Fruit fly (Drosophila melanogaster) whole organism, embryonic: ENCODE data around the gene CG42763.

ENCODE experiments used
- Antp ChIP-seq: fragments of 200-800 bp; sonication (Bioruptor generic); optimal IDR thresholded peaks from 3 replicates; lab custom pipeline; 2016; ENCODE audit warnings: missing biosample characterization, missing genetic modification characterization
- Atf6 ChIP-seq: fragments of 200-800 bp; sonication (Bioruptor generic); IDR thresholded peaks from 2 replicates; pipeline ENCODE4 v1.3.6; 2022; ENCODE audit warnings: missing biosample characterization, missing genetic modification characterization
- BtbVII ChIP-seq: fragments of 200-800 bp; sonication (Bioruptor generic); optimal IDR thresholded peaks from 3 replicates; lab custom pipeline; 2017; ENCODE audit warnings: missing biosample characterization, mild to moderate bottlenecking, missing genetic modification characterization
- CG10209 ChIP-seq: fragments of 200-800 bp; sonication (Bioruptor generic); optimal IDR thresholded peaks from 3 replicates; lab custom pipeline; 2017; ENCODE audit warnings: missing biosample characterization, mild to moderate bottlenecking, missing genetic modification characterization, missing genetic modification reagents
- CG10543 ChIP-seq: fragments of 200-800 bp; sonication (Bioruptor generic); optimal IDR thresholded peaks from 3 replicates; lab custom pipeline; 2017; ENCODE audit warnings: missing biosample characterization, mild to moderate bottlenecking, missing genetic modification characterization, moderate library complexity
- CG10959 ChIP-seq: fragments of 200-800 bp; sonication (Bioruptor generic); IDR thresholded peaks from 2 replicates; pipeline ENCODE4 v1.3.6; 2022; ENCODE audit warnings: missing biosample characterization, missing genetic modification characterization
- CG11456 ChIP-seq: fragments of 200-800 bp; sonication (Bioruptor generic); IDR thresholded peaks from 3 replicates; pipeline ENCODE4 v1.3.6; 2022; ENCODE audit warnings: missing biosample characterization, missing genetic modification characterization
- CG13424 ChIP-seq: fragments of 200-800 bp; sonication (Bioruptor generic); optimal IDR thresholded peaks from 2 replicates; lab custom pipeline; 2019; ENCODE audit warnings: missing biosample characterization, mild to moderate bottlenecking, missing genetic modification characterization, moderate library complexity
- CG14050 ChIP-seq: fragments of 200-800 bp; sonication (Bioruptor generic); IDR thresholded peaks from 3 replicates; pipeline ENCODE4 v1.3.6; 2022; ENCODE audit warnings: missing biosample characterization, missing genetic modification characterization
- CG15696 ChIP-seq: fragments of 200-800 bp; sonication (Bioruptor generic); optimal IDR thresholded peaks from 2 replicates; lab custom pipeline; 2019; ENCODE audit warnings: missing biosample characterization, mild to moderate bottlenecking, missing genetic modification characterization, moderate library complexity
- CG1792 ChIP-seq: fragments of 200-800 bp; sonication (Bioruptor generic); optimal IDR thresholded peaks from 2 replicates; lab custom pipeline; 2016; ENCODE audit warnings: missing biosample characterization, missing genetic modification characterization
- CG2199 ChIP-seq: fragments of 200-800 bp; sonication (Bioruptor generic); IDR thresholded peaks from 3 replicates; pipeline ENCODE4 v1.3.6; 2022; ENCODE audit warnings: missing biosample characterization, missing genetic modification characterization
- CG32772 ChIP-seq: fragments of 200-800 bp; sonication (Bioruptor generic); IDR thresholded peaks from 2 replicates; pipeline ENCODE4 v1.3.6; 2022; ENCODE audit warnings: missing biosample characterization, missing genetic modification characterization
- CG34224 ChIP-seq: fragments of 200-800 bp; sonication (Bioruptor generic); IDR thresholded peaks from 3 replicates; pipeline ENCODE4 v1.3.6; 2022; ENCODE audit warnings: missing biosample characterization, missing genetic modification characterization; ENCODE audit not compliant: partially characterized antibody
- CG34422 ChIP-seq: fragments of 200-800 bp; sonication (Bioruptor generic); IDR thresholded peaks from 3 replicates; pipeline ENCODE4 v1.3.6; 2022; ENCODE audit warnings: missing biosample characterization, missing genetic modification characterization
- CG4854 ChIP-seq: fragments of 200-800 bp; sonication (Bioruptor generic); optimal IDR thresholded peaks from 2 replicates; lab custom pipeline; 2016; ENCODE audit warnings: missing biosample characterization, missing genetic modification characterization, inconsistent platforms
- CG5953 ChIP-seq: fragments of 200-800 bp; sonication (Bioruptor generic); IDR thresholded peaks from 2 replicates; pipeline ENCODE4 v1.3.6; 2022; ENCODE audit warnings: missing biosample characterization, missing genetic modification characterization
- CG6813 ChIP-seq: fragments of 200-800 bp; sonication (Bioruptor generic); optimal IDR thresholded peaks from 2 replicates; lab custom pipeline; 2017; ENCODE audit warnings: missing biosample characterization, missing genetic modification characterization, mild to moderate bottlenecking, moderate library complexity, missing genetic modification reagents
- CG7556 ChIP-seq: fragments of 200-800 bp; sonication (Bioruptor generic); optimal IDR thresholded peaks from 2 replicates; lab custom pipeline; 2017; ENCODE audit warnings: missing biosample characterization, mild to moderate bottlenecking, missing genetic modification characterization
- CG7786 ChIP-seq: fragments of 200-800 bp; sonication (Bioruptor generic); optimal IDR thresholded peaks from 2 replicates; lab custom pipeline; 2016; ENCODE audit warnings: missing biosample characterization, missing genetic modification characterization
- D19B ChIP-seq: fragments of 200-800 bp; sonication (Bioruptor generic); optimal IDR thresholded peaks from 2 replicates; lab custom pipeline; 2017; ENCODE audit warnings: missing biosample characterization, mild to moderate bottlenecking, missing genetic modification characterization
- Ets65A ChIP-seq: fragments of 200-800 bp; sonication (Bioruptor generic); peaks from one replicate; lab custom pipeline; 2016; ENCODE audit warnings: missing biosample characterization, missing genetic modification characterization
- H2.0 ChIP-seq: fragments of 200-800 bp; sonication (Bioruptor generic); IDR thresholded peaks from 2 replicates; pipeline ENCODE4 v1.3.6; 2022; ENCODE audit warnings: missing biosample characterization, missing genetic modification characterization
- Hey ChIP-seq: fragments of 200-800 bp; sonication (Bioruptor generic); optimal IDR thresholded peaks from 3 replicates; lab custom pipeline; 2018; ENCODE audit warnings: missing biosample characterization, mild to moderate bottlenecking, missing genetic modification characterization
- Hmr ChIP-seq: fragments of 200-800 bp; sonication (Bioruptor generic); optimal IDR thresholded peaks from 3 replicates; lab custom pipeline; 2017; ENCODE audit warnings: mild to moderate bottlenecking, missing biosample characterization, missing genetic modification reagents, missing genetic modification characterization
- Hr3 ChIP-seq: fragments of 200-800 bp; sonication (Bioruptor generic); optimal IDR thresholded peaks from 3 replicates; lab custom pipeline; 2016; ENCODE audit warnings: missing biosample characterization, missing genetic modification characterization
- Hr51 ChIP-seq, 2 experiments: fragments of 200-800 bp; sonication (Bioruptor generic); optimal IDR thresholded peaks; 2 replicates in 1 of 2; 3 replicates in 1 of 2; lab custom pipeline; 2016 to 2018; ENCODE audit warnings: missing biosample characterization in 2 of 2, missing genetic modification characterization in 2 of 2, mild to moderate bottlenecking in 1 of 2, moderate library complexity in 1 of 2
- MTF-1 ChIP-seq: fragments of 200-800 bp; sonication (Bioruptor generic); optimal IDR thresholded peaks from 2 replicates; lab custom pipeline; 2018; ENCODE audit warnings: missing biosample characterization, mild to moderate bottlenecking, missing genetic modification characterization, borderline replicate concordance
- Mad ChIP-seq: fragments of 200-800 bp; sonication (Bioruptor generic); optimal IDR thresholded peaks from 2 replicates; lab custom pipeline; 2016; ENCODE audit warnings: missing biosample characterization, missing genetic modification characterization
- Mrtf ChIP-seq: fragments of 200-800 bp; sonication (Bioruptor generic); IDR thresholded peaks from 3 replicates; pipeline ENCODE4 v1.3.6; 2022; ENCODE audit warnings: missing biosample characterization, missing genetic modification characterization
- Myb ChIP-seq: fragments of 200-800 bp; sonication (Bioruptor generic); optimal IDR thresholded peaks from 2 replicates; lab custom pipeline; 2016; ENCODE audit warnings: missing biosample characterization, missing genetic modification characterization
- Oli ChIP-seq: fragments of 200-800 bp; sonication (Bioruptor generic); optimal IDR thresholded peaks from 2 replicates; lab custom pipeline; 2018; ENCODE audit warnings: missing biosample characterization, mild to moderate bottlenecking, missing genetic modification characterization, moderate library complexity
- Pdp1 ChIP-seq, 2 experiments: fragments of 200-800 bp; sonication (Bioruptor generic); optimal IDR thresholded peaks; 3 replicates each; lab custom pipeline; 2016; ENCODE audit warnings: missing biosample characterization in 2 of 2, missing genetic modification characterization in 2 of 2, mild to moderate bottlenecking in 1 of 2, moderate library complexity in 1 of 2
- Ravus ChIP-seq: fragments of 200-800 bp; sonication (Bioruptor generic); IDR thresholded peaks from 2 replicates; pipeline ENCODE4 v1.3.6; 2022; ENCODE audit warnings: missing biosample characterization, missing genetic modification characterization
- Rx ChIP-seq: fragments of 200-800 bp; sonication (Bioruptor generic); IDR thresholded peaks from 2 replicates; pipeline ENCODE4 v1.3.6; 2022; ENCODE audit warnings: missing biosample characterization, missing genetic modification characterization
- Xrp1 ChIP-seq: fragments of 200-800 bp; sonication (Bioruptor generic); IDR thresholded peaks from 2 replicates; pipeline ENCODE4 v1.3.6; 2022; ENCODE audit warnings: missing biosample characterization, missing genetic modification characterization
- bcd ChIP-seq: fragments of 200-800 bp; sonication (Bioruptor generic); optimal IDR thresholded peaks from 2 replicates; lab custom pipeline; 2017; ENCODE audit warnings: missing biosample characterization, mild to moderate bottlenecking, missing genetic modification characterization
- crol ChIP-seq: fragments of 200-800 bp; sonication (Bioruptor generic); IDR thresholded peaks from 2 replicates; pipeline ENCODE4 v1.3.6; 2022; ENCODE audit warnings: missing biosample characterization, missing genetic modification characterization
- ewg ChIP-seq: fragments of 200-800 bp; sonication (Bioruptor generic); optimal IDR thresholded peaks from 3 replicates; lab custom pipeline; 2017; ENCODE audit warnings: mild to moderate bottlenecking, missing biosample characterization, missing genetic modification reagents, missing genetic modification characterization
- mirr ChIP-seq: fragments of 200-800 bp; sonication (Bioruptor generic); optimal IDR thresholded peaks from 3 replicates; lab custom pipeline; 2018; ENCODE audit warnings: missing biosample characterization, mild to moderate bottlenecking, missing genetic modification characterization
- nmo ChIP-seq: fragments of 200-800 bp; sonication (Bioruptor generic); optimal IDR thresholded peaks from 2 replicates; lab custom pipeline; 2018; ENCODE audit warnings: missing biosample characterization, mild to moderate bottlenecking, missing genetic modification characterization, moderate library complexity
- psq ChIP-seq: fragments of 200-800 bp; sonication (Bioruptor generic); optimal IDR thresholded peaks from 2 replicates; lab custom pipeline; 2017; ENCODE audit warnings: missing biosample characterization, missing genetic modification characterization
- ro ChIP-seq: fragments of 200-800 bp; sonication (Bioruptor generic); IDR thresholded peaks from 2 replicates; pipeline ENCODE4 v1.3.6; 2022; ENCODE audit warnings: missing biosample characterization, missing genetic modification characterization
- sd ChIP-seq: fragments of 200-800 bp; sonication (Bioruptor generic); optimal IDR thresholded peaks from 3 replicates; lab custom pipeline; 2018; ENCODE audit warnings: missing biosample characterization, mild to moderate bottlenecking, missing genetic modification characterization, moderate library complexity
- sens ChIP-seq: fragments of 200-800 bp; sonication (Bioruptor generic); peaks from one replicate; lab custom pipeline; 2016; ENCODE audit warnings: missing biosample characterization, missing genetic modification characterization
- slou ChIP-seq: fragments of 200-800 bp; sonication (Bioruptor generic); optimal IDR thresholded peaks from 3 replicates; lab custom pipeline; 2016; ENCODE audit warnings: missing biosample characterization, missing genetic modification characterization
- slp2 ChIP-seq: fragments of 200-800 bp; sonication (Bioruptor generic); optimal IDR thresholded peaks from 2 replicates; lab custom pipeline; 2016; ENCODE audit warnings: missing biosample characterization, missing genetic modification characterization
- sob ChIP-seq: fragments of 200-800 bp; sonication (Bioruptor generic); IDR thresholded peaks from 2 replicates; pipeline ENCODE4 v1.3.6; 2022; ENCODE audit warnings: missing biosample characterization, missing genetic modification characterization
- ssp ChIP-seq: fragments of 200-800 bp; sonication (Bioruptor generic); IDR thresholded peaks from 2 replicates; pipeline ENCODE4 v1.3.6; 2022; ENCODE audit warnings: missing biosample characterization, missing genetic modification characterization
- toy ChIP-seq: fragments of 200-800 bp; sonication (Bioruptor generic); IDR thresholded peaks from 2 replicates; pipeline ENCODE4 v1.3.6; 2022; ENCODE audit warnings: missing biosample characterization, missing genetic modification characterization
- zen ChIP-seq: fragments of 200-800 bp; sonication (Bioruptor generic); optimal IDR thresholded peaks from 3 replicates; lab custom pipeline; 2018; ENCODE audit warnings: missing biosample characterization, mild to moderate bottlenecking, missing genetic modification characterization, moderate library complexity

Gene CG42763

dm6 chr2L:8099615-8100375 is 45.1 kb downstream of the CG42763 start (continued):
- TF ChIP-seq CG32772: no peak
- no peak for TF ChIP-seq bcd (GFP tag; lab: Kevin White, UChicago)
- peak; percentile 97 for TF ChIP-seq crol
- TF ChIP-seq MTF-1 (GFP tag; lab: Kevin White, UChicago): no peak
- TF ChIP-seq BtbVII (GFP tag; lab: Kevin White, UChicago): no peak
- no peak for TF ChIP-seq Mrtf (GFP tag; lab: Robert Waterston, UW)
- no peak for TF ChIP-seq Ravus (GFP tag; lab: Robert Waterston, UW)
- peak; percentile 27 for TF ChIP-seq mirr (GFP tag; lab: Kevin White, UChicago)
- no peak for TF ChIP-seq ro (GFP tag; lab: Robert Waterston, UW)
- no peak for TF ChIP-seq Myb (GFP tag; lab: Kevin White, UChicago)
- no peak for TF ChIP-seq CG5953 (GFP tag; lab: Robert Waterston, UW)
- TF ChIP-seq sens (GFP tag; lab: Kevin White, UChicago): peak; percentile 79
- peak; percentile 68 for TF ChIP-seq sd (tag; lab: Kevin White, UChicago)
- 0 out of 3 replicates have a peak, but pooled peaks have one; percentile 70 for TF ChIP-seq CG11456 (GFP tag; lab: Robert Waterston, UW)
- TF ChIP-seq Hr3 (GFP tag; lab: Kevin White, UChicago): no peak
- no peak for TF ChIP-seq sob
- TF ChIP-seq Hey: no peak
- no peak for TF ChIP-seq Atf6 (GFP tag; lab: Robert Waterston, UW)
- no peak for TF ChIP-seq Xrp1
- TF ChIP-seq Pdp1 (GFP tag; optimal IDR thresholded peaks at IDR 0.05; lab: Kevin White, UChicago): peak in 1 of 2 experiments; percentile 53
- no peak for TF ChIP-seq Antp (GFP tag; lab: Kevin White, UChicago)
- no peak for TF ChIP-seq CG34422 (GFP tag; lab: Robert Waterston, UW)
- no peak for TF ChIP-seq ewg
- no peak for TF ChIP-seq CG10543 (GFP tag; lab: Kevin White, UChicago)
- TF ChIP-seq CG13424: no peak
- TF ChIP-seq Hr51 (GFP tag; optimal IDR thresholded peaks at IDR 0.05; lab: Kevin White, UChicago): no peak
- no peak for TF ChIP-seq Oli (tag; lab: Kevin White, UChicago)
- no peak for TF ChIP-seq slp2 (GFP tag; lab: Kevin White, UChicago)
- no peak for TF ChIP-seq CG10209
- peak; percentile 71 for TF ChIP-seq Ets65A (GFP tag; lab: Kevin White, UChicago)
- TF ChIP-seq zen (tag; lab: Kevin White, UChicago): no peak
- no peak for TF ChIP-seq CG15696
- no peak for TF ChIP-seq toy (GFP tag; lab: Robert Waterston, UW)
- no peak for TF ChIP-seq CG34224 (GFP tag; lab: Robert Waterston, UW)
- no peak for TF ChIP-seq Rx (GFP tag; lab: Robert Waterston, UW)
- no peak for TF ChIP-seq CG14050 (GFP tag; lab: Robert Waterston, UW)
- TF ChIP-seq ssp: no peak
- TF ChIP-seq CG7556 (GFP tag; lab: Kevin White, UChicago): no peak
- TF ChIP-seq CG2199 (GFP tag; lab: Robert Waterston, UW): peak; percentile 74; the same call in 1 of the 3 replicates
- no peak for TF ChIP-seq H2.0 (GFP tag; lab: Robert Waterston, UW)
- TF ChIP-seq D19B: no peak
- no peak for TF ChIP-seq psq (GFP tag; lab: Kevin White, UChicago)
- no peak for TF ChIP-seq CG7786
- no peak for TF ChIP-seq nmo (GFP tag; lab: Kevin White, UChicago)
- TF ChIP-seq Hmr (GFP tag; lab: Kevin White, UChicago): no peak
- TF ChIP-seq CG1792 (GFP tag; lab: Kevin White, UChicago): no peak
- no peak for TF ChIP-seq slou
- TF ChIP-seq CG6813 (GFP tag; lab: Kevin White, UChicago): no peak
- no peak for TF ChIP-seq CG10959
- TF ChIP-seq CG4854 (GFP tag; lab: Kevin White, UChicago): no peak
- TF ChIP-seq Mad (GFP tag; lab: Kevin White, UChicago): no peak
